Fruit fly (Drosophila melanogaster) whole organism, larva: ENCODE data around the gene Gs1l.

Experiments
- noc ChIP-seq: fragments of 200-800 bp; sonication (Bioruptor generic); optimal IDR thresholded peaks from 3 replicates; lab custom pipeline; 2019; ENCODE audit warnings: missing biosample characterization, mild to moderate bottlenecking, missing genetic modification characterization, moderate library complexity

Gs1l gene

DNA sequence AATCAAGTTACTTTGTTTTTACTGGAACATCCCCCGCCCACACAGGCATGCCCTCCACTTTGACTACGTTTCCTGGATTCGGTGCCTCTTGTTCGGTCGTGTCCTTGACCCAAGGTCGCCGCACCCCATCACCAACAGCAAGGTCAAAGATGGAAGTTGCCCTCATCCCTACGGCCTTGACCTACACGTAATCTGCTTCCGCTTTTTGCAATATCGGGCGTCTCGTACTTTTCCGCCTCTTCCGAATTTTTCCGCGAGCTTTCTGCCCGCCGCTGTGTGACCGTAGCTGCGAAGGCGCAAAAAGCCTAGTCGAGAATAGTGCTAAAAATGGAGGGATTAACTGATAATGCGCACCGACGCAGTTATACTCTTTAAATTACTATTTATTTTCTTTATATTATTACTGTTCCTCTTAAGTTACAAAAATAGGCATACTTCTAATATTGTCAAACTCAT, at the start of gene Gs1l:
TSS of gene Gs1l (minus strand) at position 269 of the 456 bp plus-strand sequence.
- TF ChIP-seq noc (tag; lab: Kevin White, UChicago) = no peak

DNA sequence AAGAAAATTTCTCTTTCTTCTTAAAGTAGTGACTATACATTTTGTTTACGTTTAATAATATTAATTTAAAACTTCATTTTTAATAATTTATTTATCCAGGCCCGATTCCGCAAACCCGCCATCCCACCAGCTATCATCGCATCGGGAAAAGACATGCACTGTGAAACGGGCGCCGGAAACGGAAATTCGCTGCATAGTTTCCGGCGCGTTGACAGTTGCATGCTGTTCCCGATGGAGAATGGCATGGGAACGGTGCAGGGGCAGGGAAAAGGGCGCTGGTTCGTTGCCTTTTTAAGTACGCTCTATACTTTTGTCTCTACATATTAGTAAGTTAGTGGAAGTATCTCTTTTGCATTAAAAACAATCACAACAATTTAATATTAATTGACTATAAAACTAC, 21.4 kb upstream of the Gs1l start:
- TF ChIP-seq noc (tag; lab: Kevin White, UChicago) = no peak

DNA sequence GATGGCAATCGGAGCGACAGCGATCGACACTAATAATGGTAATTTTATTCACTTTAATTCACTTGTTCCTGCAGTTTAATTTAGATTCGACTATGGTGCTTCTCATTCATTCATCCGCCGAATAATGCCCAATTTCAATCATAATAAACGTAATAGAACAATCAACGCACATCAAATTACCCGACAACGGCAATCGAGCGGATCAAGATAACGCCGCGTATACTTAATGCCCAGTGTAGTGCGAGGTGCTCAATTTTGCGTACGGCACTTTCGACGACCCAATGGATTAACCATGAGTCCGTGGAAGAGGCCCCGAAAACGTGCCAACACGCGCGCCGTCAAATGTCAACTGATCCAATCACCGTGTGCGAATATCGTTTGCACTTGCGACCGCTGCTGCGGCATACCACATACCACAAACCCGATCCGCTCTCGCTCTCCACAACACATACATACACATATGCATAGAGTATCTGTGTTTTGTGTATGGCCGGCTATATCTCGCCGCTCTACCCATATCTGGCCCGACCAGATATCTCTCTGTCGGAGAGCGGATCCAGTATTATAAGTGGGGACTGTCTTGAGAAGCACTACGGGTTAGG, 20.2 kb upstream of the Gs1l start, which contains the start of gene ine:
TSS of gene ine (minus strand) at position 351 of the 602 bp plus-strand sequence.
- TF ChIP-seq noc (tag; lab: Kevin White, UChicago) = peak; percentile 2

DNA sequence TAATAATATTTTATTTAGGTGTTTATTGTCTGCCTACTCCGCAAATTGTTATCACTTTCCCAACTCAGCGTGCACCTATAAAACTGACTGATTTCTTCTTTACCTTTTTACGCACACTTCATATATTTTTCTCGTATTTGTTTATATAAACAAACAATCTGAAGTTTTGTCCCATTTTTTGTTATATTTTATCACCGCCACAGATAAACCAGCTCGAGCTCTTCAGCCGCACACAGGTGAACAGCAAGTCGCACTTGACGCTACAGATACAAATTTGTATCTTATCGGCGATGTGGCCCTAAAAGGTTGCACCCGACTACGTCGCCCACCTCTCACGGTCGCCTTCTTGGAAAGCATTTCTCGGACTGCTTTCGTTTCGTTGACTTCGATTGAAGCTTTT, 18.8 kb upstream of the Gs1l start:
- TF ChIP-seq noc (tag; lab: Kevin White, UChicago) = peak; percentile 78

DNA sequence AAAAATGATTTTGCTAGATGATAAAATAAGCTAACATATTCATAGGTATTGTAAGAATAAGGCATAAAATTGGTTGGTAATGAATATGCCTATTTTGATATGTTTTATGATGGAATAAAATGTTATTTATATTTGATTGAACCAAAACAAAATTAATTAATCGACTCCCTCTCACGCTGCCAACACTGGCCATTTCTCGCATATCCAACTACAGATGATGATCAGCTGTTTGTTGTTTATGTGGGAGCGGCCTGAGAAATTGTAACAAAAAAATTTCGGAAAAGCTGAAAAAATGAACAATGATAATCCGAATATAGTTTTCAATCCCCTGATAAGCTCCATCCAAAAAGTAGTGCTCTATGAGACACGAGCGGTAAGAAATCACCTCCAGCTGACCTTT, 8.3 kb upstream of the Gs1l start, which contains the start of gene FIG4:
TSS of gene FIG4 (plus strand) at position 229 of the 400 bp plus-strand sequence.
- TF ChIP-seq noc (tag; lab: Kevin White, UChicago) = no peak

DNA sequence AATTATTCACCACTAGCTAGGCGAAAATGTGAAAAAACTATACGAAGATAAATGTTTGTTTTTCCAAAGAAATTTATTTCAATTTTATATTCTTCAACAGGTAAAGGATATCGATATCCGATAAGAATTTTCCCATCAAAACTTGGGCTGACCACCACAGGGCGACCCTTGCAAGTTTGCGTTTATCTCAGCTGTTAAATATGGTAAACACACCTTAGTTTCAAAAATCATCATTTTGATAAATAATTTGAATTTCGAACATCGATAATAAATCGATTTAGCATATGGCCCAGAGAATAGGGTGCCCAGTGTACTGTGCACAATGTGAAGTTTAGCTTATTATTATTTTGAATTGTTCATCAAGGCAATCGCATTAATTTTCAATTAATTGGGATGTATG, 6.7 kb upstream of the Gs1l start, which contains the start of the genes CG15443 and Paris:
TSS of gene CG15443 (minus strand) at position 125 of the 400 bp plus-strand sequence.
TSS of gene Paris (plus strand) at position 289 of the 400 bp plus-strand sequence.
- no peak for TF ChIP-seq noc (tag; lab: Kevin White, UChicago)

DNA sequence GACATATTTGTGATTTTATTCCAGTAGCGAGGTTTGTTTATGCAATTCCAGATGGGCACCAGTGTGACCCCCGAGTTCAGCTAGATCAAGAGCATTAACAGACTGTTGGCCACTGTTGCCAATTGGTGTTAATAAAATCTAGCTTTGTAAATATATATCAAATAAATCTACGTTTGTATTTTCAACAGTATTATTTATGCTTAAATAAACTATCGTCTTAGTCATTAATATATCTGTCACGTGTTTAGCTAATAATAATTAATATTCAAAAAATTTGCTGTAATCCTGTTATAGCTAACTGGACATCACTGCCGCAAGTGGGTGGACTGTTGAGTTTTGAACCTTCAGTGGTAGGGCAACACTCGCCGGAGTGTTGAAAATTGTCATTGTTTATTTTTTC, 2.9 kb upstream of the Gs1l start, which contains the start of the genes mRpL27 and CG15435:
TSS of gene mRpL27 (minus strand) at position 96 of the 400 bp plus-strand sequence.
TSS of gene CG15435 (plus strand) at position 187 of the 400 bp plus-strand sequence.
- TF ChIP-seq noc (tag; lab: Kevin White, UChicago) = peak; percentile 56

DNA sequence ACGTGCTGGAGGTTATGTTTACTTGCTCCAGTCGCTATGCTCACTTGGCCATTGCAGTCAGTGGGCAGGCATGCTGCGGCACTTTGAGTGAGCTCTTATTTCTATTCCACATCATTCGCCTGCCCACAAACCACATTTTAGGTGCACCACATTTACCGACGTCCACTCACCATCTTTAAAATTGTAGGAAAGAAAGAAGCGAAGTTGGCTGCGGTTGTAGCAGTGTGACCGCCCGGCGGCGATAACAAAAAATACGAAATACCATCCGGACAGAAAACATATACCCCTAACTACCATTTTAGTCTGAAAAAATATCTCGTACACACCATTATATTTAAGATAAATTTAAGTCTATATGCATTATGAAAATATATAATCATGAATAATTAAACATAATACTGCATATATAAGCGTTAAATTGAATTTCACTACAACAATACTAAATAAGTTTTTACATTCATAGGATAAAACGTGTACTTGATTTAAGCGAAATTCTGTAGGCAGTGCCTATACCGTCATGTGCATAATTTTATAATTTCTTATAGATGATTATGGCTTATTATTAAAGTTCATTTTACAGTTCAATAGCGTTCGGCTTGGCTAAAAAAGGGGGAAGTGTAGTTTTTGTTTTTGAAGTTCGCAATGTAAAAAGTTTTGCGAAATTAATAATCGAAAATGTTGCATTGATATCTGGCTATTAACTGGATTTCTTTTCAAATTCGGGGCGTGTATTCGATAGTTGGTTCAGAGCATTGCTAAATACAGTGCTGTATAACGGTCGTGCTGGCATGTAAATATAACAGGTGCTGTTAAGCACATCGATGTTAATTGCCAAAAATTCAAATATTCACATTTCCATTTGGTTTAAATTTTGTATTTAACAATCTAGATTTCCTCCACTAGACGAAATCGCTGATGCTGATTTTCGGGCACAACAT, 1.8 kb upstream of the Gs1l start, which contains the start of gene RpL27A:
TSS of gene RpL27A (minus strand) at position 246 of the 938 bp plus-strand sequence.
- TF ChIP-seq noc (tag; lab: Kevin White, UChicago) = peak; percentile 45

DNA sequence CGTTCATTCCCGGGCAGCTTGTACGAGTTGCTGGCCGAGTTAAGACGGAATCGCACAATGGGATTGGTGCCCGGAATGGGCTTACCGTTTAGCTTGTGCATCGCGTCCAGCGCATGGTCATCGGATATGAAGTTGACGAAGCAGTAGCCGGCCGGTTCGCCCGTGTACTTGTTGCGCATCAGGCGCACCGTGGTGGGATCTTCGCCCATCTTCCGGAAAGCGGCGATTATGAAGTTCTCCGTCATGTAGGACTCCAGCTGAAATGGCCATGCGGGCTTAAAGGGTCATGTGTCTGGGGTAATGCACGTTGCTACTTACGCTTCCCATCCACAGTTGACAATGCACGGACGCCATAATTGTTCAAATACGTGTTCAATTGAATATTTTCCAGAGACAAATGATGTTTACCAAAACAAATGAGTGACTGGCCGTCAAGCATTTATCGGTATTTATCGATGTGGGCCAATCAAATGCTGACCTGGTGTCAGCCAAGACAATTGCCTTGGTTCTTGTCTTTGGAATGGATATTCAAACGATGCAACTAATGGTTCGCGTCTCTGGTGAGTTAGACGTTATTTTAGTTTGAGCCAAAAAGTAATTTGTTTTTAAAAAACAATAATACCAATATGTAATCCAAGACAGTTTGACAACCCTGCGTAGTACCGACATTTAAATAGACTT, 2.5 kb downstream of the Gs1l start, which contains the start of the genes Secp43 and ND-B8:
TSS of gene Secp43 (minus strand) at position 445 of the 681 bp plus-strand sequence.
TSS of gene ND-B8 (plus strand) at position 618 of the 681 bp plus-strand sequence.
- no peak for TF ChIP-seq noc (tag; lab: Kevin White, UChicago)

DNA sequence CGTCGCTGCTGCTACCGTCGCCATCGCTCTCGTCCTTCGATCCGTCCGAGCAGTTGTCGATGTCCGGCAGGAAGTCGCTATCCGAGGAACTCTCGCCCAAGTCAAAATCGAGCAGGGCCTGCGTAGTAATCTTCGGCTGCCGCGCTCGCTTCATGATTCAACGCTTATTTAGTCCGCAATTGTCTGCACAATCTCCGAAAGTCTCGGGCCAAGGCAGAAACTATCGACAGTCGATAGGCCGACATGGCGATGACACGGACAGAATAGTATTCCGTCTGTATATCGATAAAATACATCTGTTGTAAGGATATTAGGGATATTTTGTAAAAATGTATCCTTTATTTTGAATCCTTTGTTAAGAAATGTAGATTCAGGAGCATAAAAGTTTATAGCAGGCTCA, 3.8 kb downstream of the Gs1l start, which contains the start of gene CG15439:
TSS of gene CG15439 (minus strand) at position 241 of the 400 bp plus-strand sequence.
- no peak for TF ChIP-seq noc (tag; lab: Kevin White, UChicago)

DNA sequence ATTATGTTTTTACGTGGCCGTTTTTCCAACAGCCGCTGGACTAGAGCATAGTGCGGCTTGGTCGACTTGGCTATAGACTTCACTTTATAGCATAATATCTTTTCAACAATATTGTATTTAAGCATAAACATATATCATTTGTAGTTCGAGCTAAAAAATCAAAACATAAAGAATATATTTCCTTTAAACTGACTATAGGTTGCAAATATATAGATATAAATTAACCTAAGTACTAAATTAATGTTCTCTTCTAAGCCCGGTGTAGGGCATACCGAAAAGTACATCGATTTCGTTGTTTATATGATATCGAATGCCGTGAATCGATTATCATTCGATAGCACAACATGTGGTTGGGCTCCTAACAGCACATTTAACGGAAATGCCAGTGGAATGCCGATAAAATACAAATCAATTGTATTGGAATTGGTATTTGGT, 8.0 kb downstream of the Gs1l start, which contains the start of gene MFS18:
TSS of gene MFS18 (minus strand) at position 54 of the 435 bp plus-strand sequence.
- TF ChIP-seq noc (tag; lab: Kevin White, UChicago) = peak; percentile 91

DNA sequence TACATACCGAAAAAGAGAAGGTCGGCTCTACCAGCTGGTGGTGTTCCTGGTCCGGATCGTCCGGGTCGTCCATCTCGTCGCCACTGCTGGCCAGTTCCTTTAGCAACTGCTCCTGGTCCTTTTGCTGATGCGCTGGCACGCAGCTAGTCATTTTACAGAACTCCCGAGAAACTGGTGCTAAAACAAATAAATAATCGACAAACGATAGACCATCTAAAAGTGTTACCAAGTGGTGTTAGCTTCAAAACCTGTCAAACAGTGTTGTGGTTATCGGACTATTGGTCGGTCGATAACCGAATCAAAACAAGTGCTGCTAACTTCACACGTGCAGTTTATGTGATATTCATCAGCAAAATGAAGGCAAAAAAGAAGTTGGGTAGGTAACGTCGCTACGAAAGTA, 12.2 kb downstream of the Gs1l start, which contains the start of the genes morgue and Elp3:
TSS of gene morgue (minus strand) at position 224 of the 400 bp plus-strand sequence.
TSS of gene Elp3 (plus strand) at position 276 of the 400 bp plus-strand sequence.
- no peak for TF ChIP-seq noc (tag; lab: Kevin White, UChicago)

DNA sequence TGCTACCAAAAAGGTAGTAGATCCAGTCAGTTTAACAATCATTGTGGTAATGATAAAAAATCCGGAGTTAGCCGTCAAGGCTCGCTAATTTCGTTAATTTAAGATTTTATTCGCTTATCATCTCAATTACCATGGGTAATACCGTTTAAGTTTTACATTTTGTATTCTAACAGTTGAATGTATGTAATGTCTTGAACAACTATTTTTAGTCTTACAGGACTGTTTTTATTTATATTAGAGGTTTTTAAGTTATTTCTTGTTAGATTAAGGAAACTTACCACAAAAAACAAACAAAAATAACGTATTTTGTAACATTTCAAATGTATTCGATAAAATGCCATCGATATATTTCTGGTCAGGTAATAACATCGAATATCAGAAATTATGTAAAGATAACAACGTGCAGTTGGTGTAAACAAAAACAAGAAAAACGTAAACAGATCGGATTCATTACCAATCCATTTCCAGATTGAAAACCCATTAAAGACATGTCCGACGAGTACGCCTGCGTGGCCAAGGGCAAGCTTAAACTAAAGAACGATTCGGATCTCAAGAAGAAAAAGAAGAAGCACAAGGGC, 14.5 kb downstream of the Gs1l start, which contains the start of the genes Sfp24F and CG15432:
TSS of gene Sfp24F (minus strand) at position 51 of the 578 bp plus-strand sequence.
TSS of gene CG15432 (plus strand) at position 311 of the 578 bp plus-strand sequence.
- no peak for TF ChIP-seq noc (tag; lab: Kevin White, UChicago)
